Fruit fly (Drosophila melanogaster) whole organism, prepupa: ENCODE data around the gene Cyp12a4.

ENCODE experiments used
- Blimp-1 ChIP-seq: fragments of 200-800 bp; sonication (Bioruptor generic); optimal IDR thresholded peaks from 3 replicates; lab custom pipeline; 2017; ENCODE audit warnings: missing biosample characterization, missing genetic modification characterization, mild to moderate bottlenecking, moderate library complexity, missing genetic modification reagents
- CG10631 ChIP-seq: fragments of 200-800 bp; sonication (Bioruptor generic); optimal IDR thresholded peaks from 2 replicates; lab custom pipeline; 2016; ENCODE audit warnings: missing biosample characterization, missing genetic modification characterization
- CG10669 ChIP-seq: fragments of 200-800 bp; sonication (Bioruptor generic); optimal IDR thresholded peaks from 3 replicates; lab custom pipeline; 2018; ENCODE audit warnings: missing biosample characterization, mild to moderate bottlenecking, missing genetic modification characterization, moderate library complexity
- CG11902 ChIP-seq: fragments of 200-800 bp; sonication (Bioruptor generic); optimal IDR thresholded peaks from 3 replicates; lab custom pipeline; 2016; ENCODE audit warnings: missing biosample characterization, missing genetic modification characterization
- CG15336 ChIP-seq: fragments of 200-800 bp; sonication (Bioruptor generic); IDR thresholded peaks from 2 replicates; pipeline ENCODE4 v1.3.6; 2022; ENCODE audit warnings: missing biosample characterization, missing genetic modification characterization
- CG1621 ChIP-seq: fragments of 200-800 bp; sonication (Bioruptor generic); optimal IDR thresholded peaks from 3 replicates; lab custom pipeline; 2018; ENCODE audit warnings: missing biosample characterization, mild to moderate bottlenecking, missing genetic modification characterization
- CG3032 ChIP-seq: fragments of 200-800 bp; optimal IDR thresholded peaks from 2 replicates; lab custom pipeline; 2019; ENCODE audit warnings: missing biosample characterization, mild to moderate bottlenecking, missing genetic modification characterization, moderate library complexity
- CG32006 ChIP-seq: fragments of 200-800 bp; sonication (Bioruptor generic); optimal IDR thresholded peaks from 3 replicates; lab custom pipeline; 2017; ENCODE audit warnings: missing biosample characterization, mild to moderate bottlenecking, missing genetic modification characterization
- CG34406 ChIP-seq: fragments of 200-800 bp; sonication (Bioruptor generic); optimal IDR thresholded peaks from 3 replicates; lab custom pipeline; 2016; ENCODE audit warnings: missing biosample characterization, missing genetic modification characterization
- CG3919 ChIP-seq: fragments of 200-800 bp; sonication (Bioruptor generic); optimal IDR thresholded peaks from 3 replicates; lab custom pipeline; 2016; ENCODE audit warnings: missing biosample characterization, missing genetic modification characterization
- CG6163 ChIP-seq: fragments of 200-800 bp; sonication (Bioruptor generic); IDR thresholded peaks from 3 replicates; pipeline ENCODE4 v1.3.6; 2022; ENCODE audit warnings: missing biosample characterization, missing genetic modification characterization
- CG6276 ChIP-seq: fragments of 200-800 bp; sonication (Bioruptor generic); optimal IDR thresholded peaks from 2 replicates; lab custom pipeline; 2017; ENCODE audit warnings: missing biosample characterization, mild to moderate bottlenecking, missing genetic modification characterization
- CG6808 ChIP-seq: fragments of 200-800 bp; sonication (Bioruptor generic); optimal IDR thresholded peaks from 3 replicates; lab custom pipeline; 2017; ENCODE audit warnings: missing biosample characterization, missing genetic modification characterization, mild to moderate bottlenecking, moderate library complexity, missing genetic modification reagents
- CG6854 ChIP-seq: fragments of 200-800 bp; sonication (Bioruptor generic); optimal IDR thresholded peaks from 2 replicates; lab custom pipeline; 2017; ENCODE audit warnings: missing biosample characterization, mild to moderate bottlenecking, missing genetic modification characterization
- CG7368 ChIP-seq: fragments of 200-800 bp; sonication (Bioruptor generic); optimal IDR thresholded peaks from 3 replicates; lab custom pipeline; 2016; ENCODE audit warnings: missing biosample characterization, missing genetic modification characterization
- CG8119 ChIP-seq: fragments of 200-800 bp; sonication (Bioruptor generic); IDR thresholded peaks from 3 replicates; pipeline ENCODE4 v1.3.6; 2022; ENCODE audit warnings: missing biosample characterization, missing genetic modification characterization
- CG9139 ChIP-seq: fragments of 200-800 bp; sonication (Bioruptor generic); optimal IDR thresholded peaks from 3 replicates; lab custom pipeline; 2017; ENCODE audit warnings: missing biosample characterization, mild to moderate bottlenecking, missing genetic modification characterization
- Eip75B ChIP-seq: fragments of 200-800 bp; sonication (Bioruptor generic); optimal IDR thresholded peaks from 3 replicates; lab custom pipeline; 2016; ENCODE audit warnings: missing biosample characterization, missing genetic modification characterization
- Eip78C ChIP-seq: fragments of 200-800 bp; sonication (Bioruptor generic); peaks from one replicate; lab custom pipeline; 2016; ENCODE audit warnings: missing biosample characterization, missing genetic modification characterization
- Eip93F ChIP-seq: fragments of 200-800 bp; sonication (Bioruptor generic); optimal IDR thresholded peaks from 2 replicates; lab custom pipeline; 2016; ENCODE audit warnings: missing biosample characterization, mild to moderate bottlenecking, missing genetic modification characterization
- Ets21C ChIP-seq: fragments of 200-800 bp; sonication (Bioruptor generic); optimal IDR thresholded peaks from 3 replicates; lab custom pipeline; 2016; ENCODE audit warnings: missing biosample characterization, missing genetic modification characterization
- Hr4 ChIP-seq: fragments of 200-800 bp; sonication (Bioruptor generic); optimal IDR thresholded peaks from 3 replicates; lab custom pipeline; 2016; ENCODE audit warnings: missing biosample characterization, missing genetic modification characterization
- Lpt ChIP-seq: fragments of 200-800 bp; sonication (Bioruptor generic); optimal IDR thresholded peaks from 3 replicates; lab custom pipeline; 2016; ENCODE audit warnings: missing biosample characterization, missing genetic modification characterization
- Smox ChIP-seq: fragments of 200-800 bp; sonication (Bioruptor generic); optimal IDR thresholded peaks from 3 replicates; lab custom pipeline; 2016; ENCODE audit warnings: missing biosample characterization, missing genetic modification characterization
- achi ChIP-seq: fragments of 200-800 bp; sonication (Bioruptor generic); optimal IDR thresholded peaks from 3 replicates; lab custom pipeline; 2016; ENCODE audit warnings: missing biosample characterization, missing genetic modification characterization
- acj6 ChIP-seq: fragments of 200-800 bp; sonication (Bioruptor generic); optimal IDR thresholded peaks from 3 replicates; lab custom pipeline; 2016; ENCODE audit warnings: missing biosample characterization, missing genetic modification characterization
- cyc ChIP-seq: fragments of 200-800 bp; sonication (Bioruptor generic); optimal IDR thresholded peaks from 3 replicates; lab custom pipeline; 2016; ENCODE audit warnings: missing biosample characterization, missing genetic modification characterization
- dac ChIP-seq: fragments of 200-800 bp; sonication (Bioruptor generic); optimal IDR thresholded peaks from 2 replicates; lab custom pipeline; 2017; ENCODE audit warnings: missing biosample characterization, mild to moderate bottlenecking, missing genetic modification characterization
- eg ChIP-seq: fragments of 200-800 bp; sonication (Bioruptor generic); IDR thresholded peaks from 3 replicates; pipeline ENCODE4 v1.3.6; 2022; ENCODE audit warnings: missing biosample characterization, missing genetic modification characterization
- esn ChIP-seq: fragments of 200-800 bp; sonication (Bioruptor generic); optimal IDR thresholded peaks from 2 replicates; lab custom pipeline; 2016; ENCODE audit warnings: missing biosample characterization, mild to moderate bottlenecking, missing genetic modification characterization, moderate library complexity
- lz ChIP-seq: fragments of 200-800 bp; sonication (Bioruptor generic); optimal IDR thresholded peaks from 3 replicates; lab custom pipeline; 2016; ENCODE audit warnings: missing biosample characterization, missing genetic modification characterization
- net ChIP-seq: fragments of 200-800 bp; sonication (Bioruptor generic); optimal IDR thresholded peaks from 3 replicates; lab custom pipeline; 2016; ENCODE audit warnings: missing biosample characterization, missing genetic modification characterization
- ss ChIP-seq, 2 experiments: fragments of 200-800 bp; sonication (Bioruptor generic); optimal IDR thresholded peaks; 2 replicates in 1 of 2; 3 replicates in 1 of 2; lab custom pipeline; 2017 to 2018; ENCODE audit warnings: mild to moderate bottlenecking in 2 of 2, missing biosample characterization in 2 of 2, missing genetic modification characterization in 2 of 2, moderate library complexity in 1 of 2
- svp ChIP-seq: fragments of 200-800 bp; sonication (Bioruptor generic); peaks from one replicate; lab custom pipeline; 2016; ENCODE audit warnings: missing biosample characterization, missing genetic modification characterization

Gene Cyp12a4

DNA sequence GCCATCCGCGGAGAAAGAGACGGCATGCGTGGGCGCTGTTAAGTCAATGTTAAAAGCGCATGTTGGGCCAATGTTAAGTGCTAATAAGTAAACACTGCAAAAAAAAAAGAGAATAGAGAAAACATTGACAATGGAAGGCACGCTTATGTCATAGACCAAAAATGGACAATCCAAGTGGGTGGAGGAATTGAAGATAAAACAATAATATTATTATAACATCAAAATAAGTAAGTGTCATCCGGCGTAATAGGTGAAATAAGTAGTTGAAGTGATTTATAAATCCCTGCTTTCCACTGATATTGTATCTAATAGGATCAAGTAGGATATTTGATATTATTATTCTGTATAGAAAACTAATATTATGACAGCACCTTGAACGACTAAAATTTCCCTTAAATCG is 27.9 kb upstream of the Cyp12a4 start (continued):
- TF ChIP-seq CG34406 (no peak), CG3032 (no peak), CG11902 (GFP tag; lab: Kevin White, UChicago) (no peak), lz (no peak), cyc (GFP tag; lab: Kevin White, UChicago) (no peak), CG7368 (GFP tag; lab: Kevin White, UChicago) (no peak), net (no peak), Smox (GFP tag; lab: Kevin White, UChicago) (no peak)

DNA sequence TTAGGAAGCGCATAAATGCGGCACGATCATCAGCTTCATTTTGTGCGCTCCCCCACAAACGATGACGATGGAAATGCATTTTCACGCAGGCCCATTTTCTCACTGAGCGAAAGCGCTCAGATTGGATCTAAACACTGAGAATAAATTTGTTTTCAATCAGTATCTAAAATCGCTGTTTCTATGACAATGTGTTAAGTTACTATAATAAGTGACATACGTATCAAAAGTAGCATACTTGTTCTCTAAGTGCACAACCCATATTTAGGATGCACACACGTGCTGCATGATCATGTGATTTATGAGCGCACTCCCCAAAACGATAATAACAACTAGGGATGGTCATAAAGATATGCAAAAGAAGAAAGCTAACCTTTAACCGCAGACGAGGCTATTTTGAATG is 26.8 kb upstream of the Cyp12a4 start:
- TF ChIP-seq acj6 (GFP tag; lab: Kevin White, UChicago) (no peak), eg (GFP tag; lab: Robert Waterston, UW) (0 out of 3 replicates have a peak, but pooled peaks have one; percentile 40), CG6163 (GFP tag; lab: Robert Waterston, UW) (peak; percentile 61; the same call in 2 of the 3 replicates), Hr4 (peak; percentile 50), Eip78C (GFP tag; lab: Kevin White, UChicago) (peak; percentile 64), CG32006 (peak; percentile 58), CG10631 (GFP tag; lab: Kevin White, UChicago) (peak; percentile 3), dac (GFP tag; lab: Kevin White, UChicago) (no peak), CG3919 (GFP tag; lab: Kevin White, UChicago) (peak; percentile 36), CG6276 (GFP tag; lab: Kevin White, UChicago) (peak; percentile 32), CG8119 (peak; percentile 41; the same call in 1 of the 3 replicates), Lpt (GFP tag; lab: Kevin White, UChicago) (peak; percentile 2), CG10669 (GFP tag; lab: Kevin White, UChicago) (no peak), CG15336 (GFP tag; lab: Robert Waterston, UW) (peak; percentile 42; the same call in 1 of the 2 replicates), esn (GFP tag; lab: Kevin White, UChicago) (no peak), svp (GFP tag; lab: Kevin White, UChicago) (peak; percentile 5), Eip75B (GFP tag; lab: Kevin White, UChicago) (peak; percentile 6)

DNA sequence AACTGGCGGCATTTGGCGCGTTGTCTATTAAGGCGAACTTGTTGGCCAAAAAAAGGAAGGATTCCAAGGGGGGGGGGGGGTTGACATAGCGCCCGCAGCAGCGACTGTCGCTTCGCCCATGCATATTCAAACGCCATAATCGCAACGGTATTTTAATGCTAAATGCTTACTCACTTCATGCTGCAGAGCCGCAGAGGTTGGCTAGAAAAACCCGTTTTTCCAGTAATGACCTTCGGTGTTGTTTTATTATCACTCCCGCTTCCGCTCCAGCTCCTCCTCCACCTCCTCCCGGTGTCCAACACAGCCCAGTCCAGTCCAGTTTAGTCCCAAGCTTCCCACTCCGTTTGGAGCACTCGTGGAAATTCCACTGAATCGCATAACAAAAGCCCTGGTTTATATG is 23.8 kb upstream of the Cyp12a4 start:
- no peak for TF ChIP-seq Ets21C (GFP tag; lab: Kevin White, UChicago)
- TF ChIP-seq ss (GFP tag; optimal IDR thresholded peaks at IDR 0.05; lab: Kevin White, UChicago) = peak in 1 of 2 experiments; percentile 19
- TF ChIP-seq Eip78C (GFP tag; lab: Kevin White, UChicago) = peak; percentile 19
- TF ChIP-seq CG3919 (GFP tag; lab: Kevin White, UChicago) = no peak

DNA sequence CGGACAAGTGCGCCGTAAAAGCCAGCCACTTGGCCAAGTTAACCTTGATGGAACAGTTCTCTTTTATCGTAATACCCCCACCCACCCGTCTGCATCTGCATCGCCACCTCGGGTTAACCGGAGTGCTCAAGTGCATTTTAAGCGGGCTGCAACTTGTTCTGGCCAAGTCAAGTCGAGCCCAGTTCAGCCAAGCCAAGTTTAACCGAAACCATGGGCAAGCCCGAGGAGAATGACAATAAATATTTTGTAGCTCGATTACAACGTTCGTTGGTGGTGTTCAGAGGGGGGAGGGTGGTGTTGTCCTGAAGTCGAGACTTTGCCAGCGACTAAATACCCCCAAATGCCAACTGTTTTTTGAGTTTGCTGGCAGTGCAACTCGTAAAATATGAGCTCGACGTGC is 22.6 kb upstream of the Cyp12a4 start:
- peak; percentile 17 for TF ChIP-seq Blimp-1 (GFP tag; lab: Kevin White, UChicago)
- no peak for TF ChIP-seq eg (GFP tag; lab: Robert Waterston, UW)
- no peak for TF ChIP-seq CG9139 (GFP tag; lab: Kevin White, UChicago)
- TF ChIP-seq CG3032 = no peak
- TF ChIP-seq CG6163 (GFP tag; lab: Robert Waterston, UW) = peak; percentile 17; the same call in 1 of the 3 replicates
- TF ChIP-seq Eip75B (GFP tag; lab: Kevin White, UChicago) = no peak
- peak; percentile 55 for TF ChIP-seq CG6854
- TF ChIP-seq Eip93F (GFP tag; lab: Kevin White, UChicago) = no peak
- TF ChIP-seq CG10669 (GFP tag; lab: Kevin White, UChicago) = no peak
- TF ChIP-seq acj6 (GFP tag; lab: Kevin White, UChicago) = no peak
- TF ChIP-seq CG10631 (GFP tag; lab: Kevin White, UChicago) = no peak
- TF ChIP-seq CG8119 = no peak
- no peak for TF ChIP-seq net
- no peak for TF ChIP-seq dac (GFP tag; lab: Kevin White, UChicago)
- TF ChIP-seq achi (GFP tag; lab: Kevin White, UChicago) = no peak
- TF ChIP-seq CG1621 (tag; lab: Kevin White, UChicago) = peak; percentile 28
- TF ChIP-seq CG6808 (GFP tag; lab: Kevin White, UChicago) = no peak
